Worm (Caenorhabditis elegans) whole organism, L3 larva: ENCODE data around the gene E04F6.6.

Source experiments
- R02D3.7 ChIP-seq: fragments of 150-350 bp; optimal IDR thresholded peaks from 2 replicates; lab custom pipeline; 2014; ENCODE audit warnings: missing biosample characterization, missing genetic modification characterization
- ZK546.5 ChIP-seq: sonication (generic microtip); optimal IDR thresholded peaks from 2 replicates; lab custom pipeline; 2017; ENCODE audit warnings: missing biosample characterization, missing genetic modification characterization
- aly-2 ChIP-seq: fragments of 150-350 bp; optimal IDR thresholded peaks from 2 replicates; lab custom pipeline; 2014; ENCODE audit warnings: missing biosample characterization, missing genetic modification characterization
- ama-1 ChIP-seq: fragments of 150-350 bp; optimal IDR thresholded peaks from 2 replicates; lab custom pipeline; 2018
- ceh-16 ChIP-seq: sonication (generic microtip); optimal IDR thresholded peaks from 2 replicates; lab custom pipeline; 2017; ENCODE audit warnings: missing biosample characterization, missing genetic modification characterization
- ceh-28 ChIP-seq: fragments of 150-350 bp; optimal IDR thresholded peaks from 2 replicates; lab custom pipeline; 2014; ENCODE audit warnings: missing biosample characterization, missing genetic modification reagents, missing genetic modification characterization
- ceh-82 ChIP-seq: fragments of 150-350 bp; optimal IDR thresholded peaks from 2 replicates; lab custom pipeline; 2014; ENCODE audit warnings: missing biosample characterization, missing genetic modification characterization
- daf-12 ChIP-seq: fragments of 150-350 bp; optimal IDR thresholded peaks from 2 replicates; lab custom pipeline; 2014; ENCODE audit warnings: missing biosample characterization, missing genetic modification reagents, missing genetic modification characterization
- egl-27 ChIP-seq: sonication (generic microtip); optimal IDR thresholded peaks from 4 replicates; lab custom pipeline; 2017; ENCODE audit warnings: missing biosample characterization, missing genetic modification reagents, missing genetic modification characterization
- egl-5 ChIP-seq: fragments of 150-350 bp; optimal IDR thresholded peaks from 2 replicates; lab custom pipeline; 2017; ENCODE audit warnings: missing biosample characterization, missing genetic modification reagents, missing genetic modification characterization, inconsistent platforms
- elt-1 ChIP-seq: fragments of 150-350 bp; optimal IDR thresholded peaks from 2 replicates; lab custom pipeline; 2014; ENCODE audit warnings: missing biosample characterization, missing genetic modification characterization
- elt-2 ChIP-seq: sonication (generic microtip); optimal IDR thresholded peaks from 2 replicates; lab custom pipeline; 2016; ENCODE audit warnings: missing genetic modification reagents, mild to moderate bottlenecking, missing genetic modification characterization, missing compliant biosample characterization
- hmg-11 ChIP-seq: sonication (generic microtip); optimal IDR thresholded peaks from 2 replicates; lab custom pipeline; 2016; ENCODE audit warnings: missing genetic modification characterization, missing compliant biosample characterization
- jun-1 ChIP-seq: fragments of 150-350 bp; optimal IDR thresholded peaks from 2 replicates; lab custom pipeline; 2014; ENCODE audit warnings: missing biosample characterization, missing genetic modification reagents, missing genetic modification characterization
- lin-15B ChIP-seq: fragments of 150-350 bp; optimal IDR thresholded peaks from 2 replicates; lab custom pipeline; 2014; ENCODE audit warnings: missing biosample characterization, missing genetic modification characterization
- lin-39 ChIP-seq: fragments of 150-350 bp; optimal IDR thresholded peaks from 2 replicates; lab custom pipeline; 2018; ENCODE audit warnings: missing biosample characterization, missing genetic modification reagents, missing genetic modification characterization
- lsy-12 ChIP-seq: sonication (generic microtip); optimal IDR thresholded peaks from 2 replicates; lab custom pipeline; 2016; ENCODE audit warnings: mild to moderate bottlenecking, missing genetic modification characterization, missing compliant biosample characterization
- mdl-1 ChIP-seq: fragments of 150-350 bp; optimal IDR thresholded peaks from 2 replicates; lab custom pipeline; 2014; ENCODE audit warnings: missing biosample characterization, missing genetic modification characterization
- mml-1 ChIP-seq: fragments of 150-350 bp; sonication (generic microtip); optimal IDR thresholded peaks from 3 replicates; lab custom pipeline; 2014; ENCODE audit warnings: missing biosample characterization, missing genetic modification characterization
- nfya-1 ChIP-seq: sonication (generic microtip); optimal IDR thresholded peaks from 2 replicates; lab custom pipeline; 2017; ENCODE audit warnings: missing genetic modification characterization, mild to moderate bottlenecking, missing compliant biosample characterization, antibody characterized with exemption, moderate library complexity; ENCODE audit not compliant: insufficient read depth
- nhr-11 ChIP-seq: fragments of 150-350 bp; optimal IDR thresholded peaks from 2 replicates; lab custom pipeline; 2014; ENCODE audit warnings: missing biosample characterization, missing genetic modification characterization
- nhr-23 ChIP-seq: fragments of 150-350 bp; optimal IDR thresholded peaks from 2 replicates; lab custom pipeline; 2014; ENCODE audit warnings: missing biosample characterization, missing genetic modification reagents, missing genetic modification characterization
- nhr-25 ChIP-seq: sonication (generic microtip); optimal IDR thresholded peaks from 2 replicates; lab custom pipeline; 2017; ENCODE audit warnings: missing biosample characterization, missing genetic modification characterization
- nhr-43 ChIP-seq: sonication (generic microtip); optimal IDR thresholded peaks from 2 replicates; lab custom pipeline; 2016; ENCODE audit warnings: mild to moderate bottlenecking, missing genetic modification characterization, missing compliant biosample characterization; ENCODE audit not compliant: poor library complexity, severe bottlenecking
- nhr-76 ChIP-seq: fragments of 150-350 bp; sonication (generic microtip); optimal IDR thresholded peaks from 5 replicates; lab custom pipeline; 2014; ENCODE audit warnings: missing biosample characterization, missing genetic modification characterization
- nhr-77 ChIP-seq: fragments of 150-350 bp; optimal IDR thresholded peaks from 2 replicates; lab custom pipeline; 2014; ENCODE audit warnings: missing biosample characterization, missing genetic modification characterization
- pha-4 ChIP-seq: fragments of 150-350 bp; optimal IDR thresholded peaks from 2 replicates; lab custom pipeline; 2014; ENCODE audit warnings: missing biosample characterization, missing genetic modification reagents, missing genetic modification characterization
- pqm-1 ChIP-seq: fragments of 150-350 bp; optimal IDR thresholded peaks from 2 replicates; lab custom pipeline; 2017; ENCODE audit warnings: missing biosample characterization, missing genetic modification characterization, inconsistent platforms
- sea-2 ChIP-seq: fragments of 150-350 bp; sonication (generic microtip); optimal IDR thresholded peaks from 4 replicates; lab custom pipeline; 2014; ENCODE audit warnings: missing biosample characterization, missing genetic modification reagents, missing genetic modification characterization
- skn-1 ChIP-seq: fragments of 150-350 bp; optimal IDR thresholded peaks from 2 replicates; lab custom pipeline; 2014; ENCODE audit warnings: missing biosample characterization, missing genetic modification characterization
- tbx-2 ChIP-seq: sonication (generic microtip); optimal IDR thresholded peaks from 2 replicates; lab custom pipeline; 2016; ENCODE audit warnings: mild to moderate bottlenecking, missing genetic modification characterization, missing compliant biosample characterization
- unc-39 ChIP-seq: sonication (generic microtip); optimal IDR thresholded peaks from 4 replicates; lab custom pipeline; 2017; ENCODE audit warnings: missing biosample characterization, missing genetic modification characterization
- unc-62 ChIP-seq: fragments of 150-350 bp; sonication (generic microtip); optimal IDR thresholded peaks from 4 replicates; lab custom pipeline; 2014; ENCODE audit warnings: missing biosample characterization, missing genetic modification reagents, missing genetic modification characterization
- zag-1 ChIP-seq: fragments of 150-350 bp; optimal IDR thresholded peaks from 2 replicates; lab custom pipeline; 2014; ENCODE audit warnings: missing biosample characterization, missing genetic modification characterization
- ztf-11 ChIP-seq: fragments of 150-350 bp; optimal IDR thresholded peaks from 2 replicates; lab custom pipeline; 2014; ENCODE audit warnings: missing biosample characterization, missing genetic modification characterization
- ztf-4 ChIP-seq: fragments of 150-350 bp; optimal IDR thresholded peaks from 2 replicates; lab custom pipeline; 2014; ENCODE audit warnings: missing biosample characterization, missing genetic modification characterization

The E04F6.6 gene

ce11 chrII:7151969-7152631 lies 47.3 kb downstream of the E04F6.6 start, which contains the start of gene fust-1 (continued):
- TF ChIP-seq ceh-28 (peak; percentile 86), lin-39 (peak; percentile 87), nfya-1 (tag; lab: Kevin White, UChicago) (peak; percentile 94), ztf-4 (tag; lab: Kevin White, UChicago) (peak; percentile 79), lsy-12 (tag; lab: Kevin White, UChicago) (peak; percentile 93), elt-1 (peak; percentile 22), nhr-76 (tag; lab: Kevin White, UChicago) (no peak), nhr-23 (tag; lab: Kevin White, UChicago) (peak; percentile 96), ama-1 (peak; percentile 54), aly-2 (tag; lab: Kevin White, UChicago) (peak; percentile 61), pqm-1 (tag; lab: Kevin White, UChicago) (peak; percentile 82), ceh-82 (tag; lab: Kevin White, UChicago) (peak; percentile 62)

- TF ChIP-seq nhr-77 (tag; lab: Kevin White, UChicago): no peak
- TF ChIP-seq ZK546.5: no peak
- no peak for TF ChIP-seq lin-15B (tag; lab: Kevin White, UChicago)
- TF ChIP-seq nhr-25 (tag; lab: Kevin White, UChicago): no peak
- TF ChIP-seq mdl-1 (tag; lab: Kevin White, UChicago): no peak
- no peak for TF ChIP-seq nhr-43 (tag; lab: Kevin White, UChicago)
- no peak for TF ChIP-seq daf-12 (tag; lab: Kevin White, UChicago)
- TF ChIP-seq elt-2: no peak
- no peak for TF ChIP-seq sea-2 (GFP tag; lab: Kevin White, UChicago)
- TF ChIP-seq jun-1 (tag; lab: Kevin White, UChicago): no peak
- no peak for TF ChIP-seq zag-1
These were observed 51.3 kb downstream of the E04F6.6 start, which contains the start of gene T07F8.1 for ce11 chrII:7148099-7148498. T07F8.1 (plus strand) TSS chrII:7148399.

- no peak for TF ChIP-seq lsy-12 (tag; lab: Kevin White, UChicago)
- TF ChIP-seq skn-1: no peak
- no peak for TF ChIP-seq nfya-1 (tag; lab: Kevin White, UChicago)
- no peak for TF ChIP-seq R02D3.7 (tag; lab: Kevin White, UChicago)
- TF ChIP-seq nhr-43 (tag; lab: Kevin White, UChicago): no peak
- no peak for TF ChIP-seq egl-27 (tag; lab: Kevin White, UChicago)
- TF ChIP-seq elt-2: peak; percentile 10
- TF ChIP-seq ama-1: no peak
- no peak for TF ChIP-seq hmg-11 (tag; lab: Kevin White, UChicago)
- no peak for TF ChIP-seq ceh-82 (tag; lab: Kevin White, UChicago)
- TF ChIP-seq egl-5 (tag; lab: Kevin White, UChicago): no peak
- TF ChIP-seq mml-1 (tag; lab: Kevin White, UChicago): no peak
- peak; percentile 13 for TF ChIP-seq lin-15B (tag; lab: Kevin White, UChicago)
- peak; percentile 34 for TF ChIP-seq pha-4 (tag; lab: Kevin White, UChicago)
- no peak for TF ChIP-seq ztf-11 (tag; lab: Kevin White, UChicago)
- TF ChIP-seq tbx-2: no peak
- TF ChIP-seq unc-62 (GFP tag; lab: Kevin White, UChicago): no peak
- TF ChIP-seq ztf-4 (tag; lab: Kevin White, UChicago): no peak
- no peak for TF ChIP-seq ceh-16 (tag; lab: Kevin White, UChicago)
- no peak for TF ChIP-seq nhr-11 (tag; lab: Kevin White, UChicago)
- TF ChIP-seq nhr-23 (tag; lab: Kevin White, UChicago): no peak
- no peak for TF ChIP-seq unc-39 (tag; lab: Kevin White, UChicago)
These were observed 51.8 kb downstream of the E04F6.6 start for ce11 chrII:7147550-7147949.
